Fruit fly (Drosophila melanogaster): ENCODE data around the gene Cpr64Aa.

dm6 chr3L:4220679-4221078, 11.7 kb upstream of the Cpr64Aa start:
- TF ChIP-seq CG8478 (optimal IDR thresholded peaks at IDR 0.05) (no peak), CTCF (optimal IDR thresholded peaks at IDR 0.05) (no peak)

All from S2 (cell line).